Worm (Caenorhabditis elegans) whole organism, L3 larva: ENCODE results near the gene zim-1.

ENCODE experiments used
- ZK546.5 ChIP-seq: sonication (generic microtip); optimal IDR thresholded peaks from 2 replicates; lab custom pipeline; 2017; ENCODE audit warnings: missing biosample characterization, missing genetic modification characterization
- aly-2 ChIP-seq: fragments of 150-350 bp; optimal IDR thresholded peaks from 2 replicates; lab custom pipeline; 2014; ENCODE audit warnings: missing biosample characterization, missing genetic modification characterization
- ama-1 ChIP-seq: fragments of 150-350 bp; optimal IDR thresholded peaks from 2 replicates; lab custom pipeline; 2018
- ceh-9 ChIP-seq: sonication (generic microtip); optimal IDR thresholded peaks from 2 replicates; lab custom pipeline; 2018; ENCODE audit warnings: missing biosample characterization, missing genetic modification characterization
- egl-5 ChIP-seq: fragments of 150-350 bp; optimal IDR thresholded peaks from 2 replicates; lab custom pipeline; 2017; ENCODE audit warnings: missing biosample characterization, missing genetic modification reagents, missing genetic modification characterization, inconsistent platforms
- elt-2 ChIP-seq: sonication (generic microtip); optimal IDR thresholded peaks from 2 replicates; lab custom pipeline; 2016; ENCODE audit warnings: missing genetic modification reagents, mild to moderate bottlenecking, missing genetic modification characterization, missing compliant biosample characterization
- eor-1 ChIP-seq, 2 experiments: fragments of 150-350 bp; optimal IDR thresholded peaks; 2 replicates each; lab custom pipeline; 2014 to 2018; ENCODE audit warnings: missing biosample characterization in 2 of 2, missing genetic modification characterization in 2 of 2
- fkh-10 ChIP-seq: sonication (generic microtip); optimal IDR thresholded peaks from 2 replicates; lab custom pipeline; 2017; ENCODE audit warnings: missing biosample characterization, missing genetic modification reagents, missing genetic modification characterization
- fkh-2 ChIP-seq: fragments of 150-350 bp; optimal IDR thresholded peaks from 2 replicates; lab custom pipeline; 2014; ENCODE audit warnings: missing biosample characterization, missing genetic modification reagents, missing genetic modification characterization
- fos-1 ChIP-seq: fragments of 150-350 bp; optimal IDR thresholded peaks from 2 replicates; lab custom pipeline; 2014; ENCODE audit warnings: missing biosample characterization, missing genetic modification characterization
- hmg-11 ChIP-seq: sonication (generic microtip); optimal IDR thresholded peaks from 2 replicates; lab custom pipeline; 2016; ENCODE audit warnings: missing genetic modification characterization, missing compliant biosample characterization
- jun-1 ChIP-seq: fragments of 150-350 bp; optimal IDR thresholded peaks from 2 replicates; lab custom pipeline; 2014; ENCODE audit warnings: missing biosample characterization, missing genetic modification reagents, missing genetic modification characterization
- lin-15B ChIP-seq: fragments of 150-350 bp; optimal IDR thresholded peaks from 2 replicates; lab custom pipeline; 2014; ENCODE audit warnings: missing biosample characterization, missing genetic modification characterization
- mdl-1 ChIP-seq: fragments of 150-350 bp; optimal IDR thresholded peaks from 2 replicates; lab custom pipeline; 2014; ENCODE audit warnings: missing biosample characterization, missing genetic modification characterization
- nfya-1 ChIP-seq: sonication (generic microtip); optimal IDR thresholded peaks from 2 replicates; lab custom pipeline; 2017; ENCODE audit warnings: missing genetic modification characterization, mild to moderate bottlenecking, missing compliant biosample characterization, antibody characterized with exemption, moderate library complexity; ENCODE audit not compliant: insufficient read depth
- nhr-11 ChIP-seq: fragments of 150-350 bp; optimal IDR thresholded peaks from 2 replicates; lab custom pipeline; 2014; ENCODE audit warnings: missing biosample characterization, missing genetic modification characterization
- nhr-237 ChIP-seq: fragments of 150-350 bp; optimal IDR thresholded peaks from 2 replicates; lab custom pipeline; 2014; ENCODE audit warnings: missing biosample characterization, missing genetic modification characterization
- nhr-25 ChIP-seq: sonication (generic microtip); optimal IDR thresholded peaks from 2 replicates; lab custom pipeline; 2017; ENCODE audit warnings: missing biosample characterization, missing genetic modification characterization
- nhr-28 ChIP-seq: fragments of 150-350 bp; optimal IDR thresholded peaks from 2 replicates; lab custom pipeline; 2014; ENCODE audit warnings: missing biosample characterization, missing genetic modification characterization
- nhr-67 ChIP-seq: fragments of 150-350 bp; optimal IDR thresholded peaks from 2 replicates; lab custom pipeline; 2014; ENCODE audit warnings: missing biosample characterization, missing genetic modification characterization
- nhr-76 ChIP-seq: fragments of 150-350 bp; sonication (generic microtip); optimal IDR thresholded peaks from 5 replicates; lab custom pipeline; 2014; ENCODE audit warnings: missing biosample characterization, missing genetic modification characterization
- pha-4 ChIP-seq: fragments of 150-350 bp; optimal IDR thresholded peaks from 2 replicates; lab custom pipeline; 2014; ENCODE audit warnings: missing biosample characterization, missing genetic modification reagents, missing genetic modification characterization
- pqm-1 ChIP-seq: fragments of 150-350 bp; optimal IDR thresholded peaks from 2 replicates; lab custom pipeline; 2017; ENCODE audit warnings: missing biosample characterization, missing genetic modification characterization, inconsistent platforms
- snpc-4 ChIP-seq: fragments of 150-350 bp; optimal IDR thresholded peaks from 2 replicates; lab custom pipeline; 2014; ENCODE audit warnings: missing biosample characterization, missing genetic modification characterization
- unc-39 ChIP-seq: sonication (generic microtip); optimal IDR thresholded peaks from 4 replicates; lab custom pipeline; 2017; ENCODE audit warnings: missing biosample characterization, missing genetic modification characterization
- ztf-11 ChIP-seq: fragments of 150-350 bp; optimal IDR thresholded peaks from 2 replicates; lab custom pipeline; 2014; ENCODE audit warnings: missing biosample characterization, missing genetic modification characterization
- ztf-4 ChIP-seq: fragments of 150-350 bp; optimal IDR thresholded peaks from 2 replicates; lab custom pipeline; 2014; ENCODE audit warnings: missing biosample characterization, missing genetic modification characterization

The zim-1 gene

ce11 chrIV:10524095-10524829, 22.6 kb upstream of the zim-1 start, which contains the start of gene C02F4.5:
TSS of gene C02F4.5 (minus strand) at chrIV:10524145.
- TF ChIP-seq eor-1 (tag; optimal IDR thresholded peaks at IDR 0.05; lab: Kevin White, UChicago): no peak
- peak; percentile 32 for TF ChIP-seq nfya-1 (tag; lab: Kevin White, UChicago)
- TF ChIP-seq fkh-10 (GFP tag; lab: Kevin White, UChicago): peak; percentile 32

ce11 chrIV:10530648-10531047, 16.2 kb upstream of the zim-1 start, which contains the start of gene T07G12.2:
TSS of gene T07G12.2 (plus strand) at chrIV:10530709.
- TF ChIP-seq nhr-237 (tag; lab: Kevin White, UChicago) (no peak), aly-2 (tag; lab: Kevin White, UChicago) (no peak), ZK546.5 (tag; lab: Kevin White, UChicago) (no peak), egl-5 (no peak), ztf-4 (tag; lab: Kevin White, UChicago) (no peak), lin-15B (no peak), nhr-25 (no peak)

ce11 chrIV:10533639-10534038, 13.2 kb upstream of the zim-1 start, which contains the start of gene T07G12.3:
TSS of gene T07G12.3 (plus strand) at chrIV:10533939.
- TF ChIP-seq nhr-25 (no peak), eor-1 (tag; optimal IDR thresholded peaks at IDR 0.05; lab: Kevin White, UChicago) (no peak), ceh-9 (tag; lab: Kevin White, UChicago) (no peak), unc-39 (no peak), nhr-67 (tag; lab: Kevin White, UChicago) (no peak)

- TF ChIP-seq mdl-1 (tag; lab: Kevin White, UChicago): no peak
- no peak for TF ChIP-seq nhr-11
- TF ChIP-seq hmg-11 (tag; lab: Kevin White, UChicago): no peak
- TF ChIP-seq unc-39: no peak
- no peak for TF ChIP-seq ceh-9 (tag; lab: Kevin White, UChicago)
- TF ChIP-seq ztf-4 (tag; lab: Kevin White, UChicago): no peak
- TF ChIP-seq nhr-67 (tag; lab: Kevin White, UChicago): no peak
- no peak for TF ChIP-seq ama-1 (lab: Kevin White, UChicago)
- no peak for TF ChIP-seq ZK546.5 (tag; lab: Kevin White, UChicago)
- TF ChIP-seq, all 47 proteins: peak for 0
These were observed 8.3 kb upstream of the zim-1 start, which contains the start of gene T07G12.4 for ce11 chrIV:10538584-10538983. TSS of gene T07G12.4 (minus strand) at chrIV:10538684.

ce11 chrIV:10542283-10542682, 4.6 kb upstream of the zim-1 start:
- TF ChIP-seq snpc-4 (no peak), fkh-2 (no peak), elt-2 (tag; lab: Kevin White, UChicago) (peak; percentile 54)

- TF ChIP-seq ztf-4 (tag; lab: Kevin White, UChicago) (no peak), fos-1 (no peak), elt-2 (tag; lab: Kevin White, UChicago) (peak; percentile 84), jun-1 (tag; lab: Kevin White, UChicago) (peak; percentile 66), pha-4 (peak; percentile 32), pqm-1 (tag; lab: Kevin White, UChicago) (peak; percentile 76), nhr-28 (tag; lab: Kevin White, UChicago) (no peak)
These were observed 3.5 kb upstream of the zim-1 start for ce11 chrIV:10543361-10543760.

ce11 chrIV:10545038-10545437, 1.8 kb upstream of the zim-1 start, which contains the start of gene T07G12.5:
TSS of gene T07G12.5 (minus strand) at chrIV:10545138.
- no peak for TF ChIP-seq egl-5
- peak; percentile 40 for TF ChIP-seq elt-2 (tag; lab: Kevin White, UChicago)

- TF ChIP-seq ZK546.5 (tag; lab: Kevin White, UChicago): no peak
- TF ChIP-seq fkh-10 (GFP tag; lab: Kevin White, UChicago): no peak
- no peak for TF ChIP-seq nhr-76 (tag; lab: Kevin White, UChicago)
- no peak for TF ChIP-seq eor-1 (tag; optimal IDR thresholded peaks at IDR 0.05; lab: Kevin White, UChicago)
- TF ChIP-seq unc-39: no peak
- TF ChIP-seq ztf-11 (tag; lab: Kevin White, UChicago): no peak
- TF ChIP-seq, all 47 proteins: peak for 0
These were observed 8.1 kb downstream of the zim-1 start, which contains the start of gene zim-2 for ce11 chrIV:10554947-10555346. TSS of gene zim-2 (plus strand) at chrIV:10555247.
